Fruit fly (Drosophila melanogaster): ENCODE measurements around the gene CG33941.

dm6 chr4:502510-503087 lies 35.3 kb downstream of the CG33941 start:
- TF ChIP-seq CG8478 (optimal IDR thresholded peaks at IDR 0.05) = no peak
- no peak for TF ChIP-seq CTCF (optimal IDR thresholded peaks at IDR 0.05)
